Fruit fly (Drosophila melanogaster) whole organism: ENCODE measurements around the gene Sac1.

Experiments used
- CG8478 ChIP-seq: fragments of >200 bp; optimal IDR thresholded peaks from 2 replicates; lab custom pipeline; 2018; ENCODE audit warnings: inconsistent platforms
- pan ChIP-seq: fragments of >200 bp; optimal IDR thresholded peaks from 2 replicates; lab custom pipeline; 2017

- no peak for TF ChIP-seq pan (lab: Kevin White, UChicago)
- TF ChIP-seq CG8478 (lab: Kevin White, UChicago) = no peak
Measured at dm6 chr3L:1280890-1281622, 33.4 kb downstream of the Sac1 start.
